Worm (Caenorhabditis elegans): Measurements from ENCODE around the gene srw-24.

DNA sequence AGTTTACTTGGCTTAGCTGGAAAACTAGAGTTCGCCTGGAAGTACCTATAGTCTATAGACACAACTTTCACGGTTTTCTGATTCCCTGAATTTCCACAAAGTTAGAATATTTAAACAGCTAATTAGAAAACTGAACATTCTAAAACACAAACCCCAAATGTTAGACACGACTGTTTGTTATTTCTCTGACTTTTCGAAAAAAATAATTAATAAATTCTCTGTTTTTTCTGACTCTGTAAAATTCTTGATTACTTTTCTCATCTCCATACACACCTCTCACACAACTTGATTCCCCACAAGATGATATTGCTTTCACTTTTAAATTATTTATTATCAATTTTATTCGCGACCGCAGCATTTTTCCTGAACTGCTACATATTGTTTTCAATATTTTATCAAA is 29.8 kb downstream of the srw-24 start, which contains the start of gene srbc-75:
- no peak for TF ChIP-seq lin-39 (tag; optimal IDR thresholded peaks at IDR 0.05)
- TF ChIP-seq sptf-1 (tag; optimal IDR thresholded peaks at IDR 0.05) = no peak
- no peak for TF ChIP-seq nhr-71 (tag; optimal IDR thresholded peaks at IDR 0.05)
- TF ChIP-seq unc-62 (GFP tag; optimal IDR thresholded peaks at IDR 0.05) = no peak
- TF ChIP-seq elt-2 (tag; optimal IDR thresholded peaks at IDR 0.05) = no peak
- TF ChIP-seq nhr-28 (tag; optimal IDR thresholded peaks at IDR 0.05) = no peak
- TF ChIP-seq nhr-90 (tag; optimal IDR thresholded peaks at IDR 0.05; ENCODE audit: poor library complexity) = no peak
- no peak for TF ChIP-seq snpc-4 (tag; optimal IDR thresholded peaks at IDR 0.05)
- no peak for TF ChIP-seq jun-1 (tag; optimal IDR thresholded peaks at IDR 0.05)
- TF ChIP-seq unc-130 (tag; optimal IDR thresholded peaks at IDR 0.05) = no peak
- no peak for TF ChIP-seq unc-30 (tag; optimal IDR thresholded peaks at IDR 0.05)
- no peak for TF ChIP-seq C04F5.9 (tag; optimal IDR thresholded peaks at IDR 0.05)
